In genomic region chr2L:11048307-11048706, dm6 we compare ENCODE assay signal across 1 fruit fly cellular context.
A peak's percentile ranks its signal among the peaks of the same experiment; 100 is the strongest.
TF ChIP-seq lines count a peak whose summit lies in the region.

No protein-coding gene starts in this region.

TF ChIP-seq in whole organism, prepupa, 60 proteins besides CTCF, POLR2A, EP300 and RAD21 (continued from another document):
- no peak for TF ChIP-seq CG11762 (GFP tag; optimal IDR thresholded peaks at IDR 0.05; lab: Kevin White, UChicago; ENCODE audit: insufficient read depth)
- no peak for TF ChIP-seq Eip93F (GFP tag; optimal IDR thresholded peaks at IDR 0.05; lab: Kevin White, UChicago)
- no peak for TF ChIP-seq Sox102F (GFP tag; optimal IDR thresholded peaks at IDR 0.05; lab: Kevin White, UChicago)
- TF ChIP-seq CG8319 (GFP tag; optimal IDR thresholded peaks at IDR 0.05; lab: Kevin White, UChicago): no peak
- peak; percentile 33 for TF ChIP-seq spab (GFP tag; optimal IDR thresholded peaks at IDR 0.05; lab: Kevin White, UChicago)
- no peak for TF ChIP-seq CG16779 (tag; optimal IDR thresholded peaks at IDR 0.05; lab: Kevin White, UChicago)
- peak; percentile 57 for TF ChIP-seq dsx (GFP tag; optimal IDR thresholded peaks at IDR 0.05; lab: Kevin White, UChicago; ENCODE audit: poor library complexity, severe bottlenecking)
- TF ChIP-seq Ets96B (tag; optimal IDR thresholded peaks at IDR 0.05; lab: Kevin White, UChicago): peak; percentile 58
